Fruit fly (Drosophila melanogaster) whole organism, embryonic: Measurements from ENCODE around the gene CG14406.

Source experiments
- Adf1 ChIP-seq: fragments of 200-800 bp; sonication (Bioruptor generic); IDR thresholded peaks from 2 replicates; pipeline ENCODE4 v1.3.6; 2022; ENCODE audit warnings: missing biosample characterization, missing genetic modification characterization
- Asciz ChIP-seq: fragments of 200-800 bp; sonication (Bioruptor generic); optimal IDR thresholded peaks from 2 replicates; lab custom pipeline; 2017; ENCODE audit warnings: missing biosample characterization, mild to moderate bottlenecking, missing genetic modification characterization, missing genetic modification reagents
- CG11398 ChIP-seq: fragments of 200-800 bp; sonication (Bioruptor generic); optimal IDR thresholded peaks from 2 replicates; lab custom pipeline; 2016; ENCODE audit warnings: missing biosample characterization, missing genetic modification characterization
- CG12744 ChIP-seq: fragments of 200-800 bp; sonication (Bioruptor generic); optimal IDR thresholded peaks from 2 replicates; lab custom pipeline; 2016; ENCODE audit warnings: missing biosample characterization, missing genetic modification characterization
- CG14014 ChIP-seq: fragments of 200-800 bp; sonication (Bioruptor generic); IDR thresholded peaks from 2 replicates; pipeline ENCODE4 v1.3.6; 2022; ENCODE audit warnings: missing biosample characterization, missing genetic modification characterization
- CG14441 ChIP-seq: fragments of 200-800 bp; sonication (Bioruptor generic); IDR thresholded peaks from 2 replicates; pipeline ENCODE4 v1.3.6; 2022; ENCODE audit warnings: missing biosample characterization, missing genetic modification characterization
- CG1602 ChIP-seq: fragments of 200-800 bp; sonication (Bioruptor generic); optimal IDR thresholded peaks from 3 replicates; lab custom pipeline; 2016; ENCODE audit warnings: missing biosample characterization, missing genetic modification characterization
- CG2120 ChIP-seq: fragments of 200-800 bp; sonication (Bioruptor generic); optimal IDR thresholded peaks from 3 replicates; lab custom pipeline; 2016; ENCODE audit warnings: missing biosample characterization, missing genetic modification characterization
- CG2202 ChIP-seq: fragments of 200-800 bp; sonication (Bioruptor generic); optimal IDR thresholded peaks from 2 replicates; lab custom pipeline; 2018; ENCODE audit warnings: missing biosample characterization, mild to moderate bottlenecking, missing genetic modification characterization
- CG32532 ChIP-seq: fragments of 200-800 bp; sonication (Bioruptor generic); IDR thresholded peaks from 2 replicates; pipeline ENCODE4 v1.3.6; 2022; ENCODE audit warnings: missing biosample characterization, missing genetic modification characterization
- CG3281 ChIP-seq: fragments of 200-800 bp; sonication (Bioruptor generic); optimal IDR thresholded peaks from 3 replicates; lab custom pipeline; 2017; ENCODE audit warnings: missing biosample characterization, mild to moderate bottlenecking, missing genetic modification characterization
- CG34224 ChIP-seq: fragments of 200-800 bp; sonication (Bioruptor generic); IDR thresholded peaks from 3 replicates; pipeline ENCODE4 v1.3.6; 2022; ENCODE audit warnings: missing biosample characterization, missing genetic modification characterization; ENCODE audit not compliant: partially characterized antibody
- CG4360 ChIP-seq: fragments of 200-800 bp; sonication (Bioruptor generic); IDR thresholded peaks from 2 replicates; pipeline ENCODE4 v1.3.6; 2022; ENCODE audit warnings: missing biosample characterization, missing genetic modification characterization
- CG4617 ChIP-seq: fragments of 200-800 bp; sonication (Bioruptor generic); optimal IDR thresholded peaks from 3 replicates; lab custom pipeline; 2016; ENCODE audit warnings: missing biosample characterization, missing genetic modification characterization, borderline replicate concordance
- CG4820 ChIP-seq: fragments of 200-800 bp; sonication (Bioruptor generic); optimal IDR thresholded peaks from 3 replicates; lab custom pipeline; 2016; ENCODE audit warnings: missing biosample characterization, missing genetic modification characterization
- CG6765 ChIP-seq: fragments of 200-800 bp; sonication (Bioruptor generic); optimal IDR thresholded peaks from 3 replicates; lab custom pipeline; 2017; ENCODE audit warnings: missing biosample characterization, mild to moderate bottlenecking, missing genetic modification characterization
- D19B ChIP-seq: fragments of 200-800 bp; sonication (Bioruptor generic); optimal IDR thresholded peaks from 2 replicates; lab custom pipeline; 2017; ENCODE audit warnings: missing biosample characterization, mild to moderate bottlenecking, missing genetic modification characterization
- Dek ChIP-seq: fragments of 200-800 bp; sonication (Bioruptor generic); optimal IDR thresholded peaks from 3 replicates; lab custom pipeline; 2019; ENCODE audit warnings: missing biosample characterization, mild to moderate bottlenecking, missing genetic modification characterization, moderate library complexity
- Dref ChIP-seq: fragments of 200-800 bp; sonication (Bioruptor generic); IDR thresholded peaks from 2 replicates; pipeline ENCODE4 v1.3.6; 2022; ENCODE audit warnings: missing biosample characterization, missing genetic modification characterization
- Ets65A ChIP-seq: fragments of 200-800 bp; sonication (Bioruptor generic); peaks from one replicate; lab custom pipeline; 2016; ENCODE audit warnings: missing biosample characterization, missing genetic modification characterization
- Fer1 ChIP-seq: fragments of 200-800 bp; sonication (Bioruptor generic); optimal IDR thresholded peaks from 2 replicates; lab custom pipeline; 2017; ENCODE audit warnings: missing biosample characterization, mild to moderate bottlenecking, missing genetic modification characterization
- GATAe ChIP-seq: fragments of 200-800 bp; sonication (Bioruptor generic); conservative IDR thresholded peaks from 2 replicates; pipeline ENCODE4 v1.3.6; 2022; ENCODE audit warnings: missing biosample characterization, missing genetic modification characterization
- H2.0 ChIP-seq: fragments of 200-800 bp; sonication (Bioruptor generic); IDR thresholded peaks from 2 replicates; pipeline ENCODE4 v1.3.6; 2022; ENCODE audit warnings: missing biosample characterization, missing genetic modification characterization
- Hey ChIP-seq: fragments of 200-800 bp; sonication (Bioruptor generic); optimal IDR thresholded peaks from 3 replicates; lab custom pipeline; 2018; ENCODE audit warnings: missing biosample characterization, mild to moderate bottlenecking, missing genetic modification characterization
- Neu2 ChIP-seq: fragments of 200-800 bp; sonication (Bioruptor generic); optimal IDR thresholded peaks from 3 replicates; lab custom pipeline; 2016; ENCODE audit warnings: missing biosample characterization, missing genetic modification characterization, borderline replicate concordance
- Pdp1 ChIP-seq, 2 experiments: fragments of 200-800 bp; sonication (Bioruptor generic); optimal IDR thresholded peaks; 3 replicates each; lab custom pipeline; 2016; ENCODE audit warnings: missing biosample characterization in 2 of 2, missing genetic modification characterization in 2 of 2, mild to moderate bottlenecking in 1 of 2, moderate library complexity in 1 of 2
- Side ChIP-seq: fragments of 200-800 bp; sonication (Bioruptor generic); optimal IDR thresholded peaks from 2 replicates; lab custom pipeline; 2016; ENCODE audit warnings: missing biosample characterization, missing genetic modification characterization
- Sry-β ChIP-seq: fragments of 200-800 bp; sonication (Bioruptor generic); optimal IDR thresholded peaks from 2 replicates; lab custom pipeline; 2018; ENCODE audit warnings: missing biosample characterization, mild to moderate bottlenecking, missing genetic modification characterization, moderate library complexity
- Ssrp ChIP-seq: fragments of 200-800 bp; sonication (Bioruptor generic); optimal IDR thresholded peaks from 2 replicates; lab custom pipeline; 2018; ENCODE audit warnings: missing biosample characterization, mild to moderate bottlenecking, missing genetic modification characterization, moderate library complexity
- aop ChIP-seq: fragments of 200-800 bp; sonication (Bioruptor generic); IDR thresholded peaks from 2 replicates; pipeline ENCODE4 v1.3.6; 2022; ENCODE audit warnings: missing biosample characterization, missing genetic modification characterization
- cato ChIP-seq: fragments of 200-800 bp; sonication (Bioruptor generic); optimal IDR thresholded peaks from 2 replicates; lab custom pipeline; 2016; ENCODE audit warnings: missing biosample characterization, missing genetic modification characterization, borderline replicate concordance
- ewg ChIP-seq: fragments of 200-800 bp; sonication (Bioruptor generic); optimal IDR thresholded peaks from 3 replicates; lab custom pipeline; 2017; ENCODE audit warnings: mild to moderate bottlenecking, missing biosample characterization, missing genetic modification reagents, missing genetic modification characterization
- exex ChIP-seq: fragments of 200-800 bp; sonication (Bioruptor generic); optimal IDR thresholded peaks from 4 replicates; lab custom pipeline; 2018; ENCODE audit warnings: missing biosample characterization, mild to moderate bottlenecking, missing genetic modification characterization, moderate library complexity
- fd96Cb ChIP-seq: fragments of 200-800 bp; sonication (Bioruptor generic); optimal IDR thresholded peaks from 2 replicates; lab custom pipeline; 2018; ENCODE audit warnings: missing biosample characterization, mild to moderate bottlenecking, missing genetic modification characterization, moderate library complexity
- ftz-f1 ChIP-seq: fragments of 200-800 bp; sonication (Bioruptor generic); optimal IDR thresholded peaks from 2 replicates; lab custom pipeline; 2016; ENCODE audit warnings: missing biosample characterization, missing genetic modification characterization
- grn ChIP-seq: fragments of 200-800 bp; sonication (Bioruptor generic); optimal IDR thresholded peaks from 3 replicates; lab custom pipeline; 2017; ENCODE audit warnings: missing biosample characterization, missing genetic modification characterization
- ind ChIP-seq: fragments of 200-800 bp; sonication (Bioruptor generic); optimal IDR thresholded peaks from 3 replicates; lab custom pipeline; 2016; ENCODE audit warnings: missing biosample characterization, missing genetic modification characterization
- lbe ChIP-seq: fragments of 200-800 bp; sonication (Bioruptor generic); optimal IDR thresholded peaks from 2 replicates; lab custom pipeline; 2016; ENCODE audit warnings: missing biosample characterization, mild to moderate bottlenecking, missing genetic modification characterization
- lov ChIP-seq, 2 experiments: fragments of 200-800 bp in 1 of 2; fragments of >200 bp in 1 of 2; sonication (Bioruptor generic) in 1 of 2; IDR thresholded peaks in 1 of 2; optimal IDR thresholded peaks in 1 of 2; 2 replicates in 1 of 2; 3 replicates in 1 of 2; pipeline versions ENCODE4 v1.3.6 to Lab custom; 2017 to 2022; ENCODE audit warnings: missing biosample characterization in 1 of 2, missing genetic modification characterization in 1 of 2
- mam ChIP-seq: fragments of 200-800 bp; sonication (Bioruptor generic); optimal IDR thresholded peaks from 3 replicates; lab custom pipeline; 2016; ENCODE audit warnings: missing biosample characterization, missing genetic modification characterization
- mirr ChIP-seq: fragments of 200-800 bp; sonication (Bioruptor generic); optimal IDR thresholded peaks from 3 replicates; lab custom pipeline; 2018; ENCODE audit warnings: missing biosample characterization, mild to moderate bottlenecking, missing genetic modification characterization
- p53 ChIP-seq: fragments of 200-800 bp; sonication (Bioruptor generic); optimal IDR thresholded peaks from 2 replicates; lab custom pipeline; 2016; ENCODE audit warnings: missing biosample characterization, missing genetic modification characterization
- repo ChIP-seq: fragments of 200-800 bp; sonication (Bioruptor generic); optimal IDR thresholded peaks from 2 replicates; lab custom pipeline; 2016; ENCODE audit warnings: missing biosample characterization, missing genetic modification characterization
- sd ChIP-seq: fragments of 200-800 bp; sonication (Bioruptor generic); optimal IDR thresholded peaks from 3 replicates; lab custom pipeline; 2018; ENCODE audit warnings: missing biosample characterization, mild to moderate bottlenecking, missing genetic modification characterization, moderate library complexity
- sens ChIP-seq: fragments of 200-800 bp; sonication (Bioruptor generic); peaks from one replicate; lab custom pipeline; 2016; ENCODE audit warnings: missing biosample characterization, missing genetic modification characterization
- sens-2 ChIP-seq: fragments of 200-800 bp; sonication (Bioruptor generic); IDR thresholded peaks from 2 replicates; pipeline ENCODE4 v1.3.6; 2022; ENCODE audit warnings: missing biosample characterization, missing genetic modification characterization
- sna ChIP-seq: fragments of 200-800 bp; sonication (Bioruptor generic); IDR thresholded peaks from 2 replicates; pipeline ENCODE4 v1.3.6; 2022; ENCODE audit warnings: missing biosample characterization, missing genetic modification characterization; ENCODE audit not compliant: partially characterized antibody
- sug ChIP-seq: fragments of 200-800 bp; optimal IDR thresholded peaks from 2 replicates; lab custom pipeline; 2019; ENCODE audit warnings: missing biosample characterization, mild to moderate bottlenecking, missing genetic modification characterization, moderate library complexity
- unc-4 ChIP-seq: fragments of 200-800 bp; sonication (Bioruptor generic); IDR thresholded peaks from 2 replicates; pipeline ENCODE4 v1.3.6; 2022; ENCODE audit warnings: missing biosample characterization, missing genetic modification characterization; ENCODE audit not compliant: partially characterized antibody
- vvl ChIP-seq: fragments of 200-800 bp; sonication (Bioruptor generic); IDR thresholded peaks from 2 replicates; pipeline ENCODE4 v1.3.6; 2022; ENCODE audit warnings: missing biosample characterization, missing genetic modification characterization
- zfh2 ChIP-seq: fragments of 200-800 bp; sonication (Bioruptor generic); optimal IDR thresholded peaks from 2 replicates; lab custom pipeline; 2016; ENCODE audit warnings: missing biosample characterization, missing genetic modification characterization

CG14406 gene

dm6 chrX:14947399-14947798 is 36.8 kb upstream of the CG14406 start (continued):
- TF ChIP-seq ewg (GFP tag; lab: Kevin White, UChicago) (no peak), lbe (GFP tag; lab: Kevin White, UChicago) (no peak), Dek (tag; lab: Kevin White, UChicago) (no peak), repo (GFP tag; lab: Kevin White, UChicago) (no peak), CG14441 (GFP tag; lab: Robert Waterston, UW) (0 out of 2 replicates have a peak, but pooled peaks have one; percentile 26), CG6765 (GFP tag; lab: Kevin White, UChicago) (peak; percentile 86), sens (GFP tag; lab: Kevin White, UChicago) (peak; percentile 81), Side (GFP tag; lab: Kevin White, UChicago) (peak; percentile 0), Asciz (GFP tag; lab: Kevin White, UChicago) (peak; percentile 55), zfh2 (GFP tag; lab: Kevin White, UChicago) (no peak), CG32532 (GFP tag; lab: Robert Waterston, UW) (peak; percentile 86), p53 (GFP tag; lab: Kevin White, UChicago) (no peak), ftz-f1 (GFP tag; lab: Kevin White, UChicago) (no peak), fd96Cb (tag; lab: Kevin White, UChicago) (no peak), CG11398 (no peak), CG4617 (GFP tag; lab: Kevin White, UChicago) (no peak), cato (no peak), sna (GFP tag; lab: Robert Waterston, UW) (no peak), ind (GFP tag; lab: Kevin White, UChicago) (no peak), Adf1 (GFP tag; lab: Robert Waterston, UW) (peak; percentile 55; the same call in 1 of the 2 replicates), CG4820 (GFP tag; lab: Kevin White, UChicago) (no peak), aop (GFP tag; lab: Robert Waterston, UW) (no peak), CG12744 (GFP tag; lab: Kevin White, UChicago) (no peak), Neu2 (no peak), CG2120 (GFP tag; lab: Kevin White, UChicago) (no peak)

dm6 chrX:14946522-14946921 is 35.9 kb upstream of the CG14406 start:
- TF ChIP-seq unc-4 (GFP tag; lab: Robert Waterston, UW) (no peak), vvl (GFP tag; lab: Robert Waterston, UW) (no peak), exex (tag; lab: Kevin White, UChicago) (peak; percentile 88), CG34224 (GFP tag; lab: Robert Waterston, UW) (no peak), mirr (GFP tag; lab: Kevin White, UChicago) (peak; percentile 86), Pdp1 (GFP tag; optimal IDR thresholded peaks at IDR 0.05; lab: Kevin White, UChicago) (peak in 1 of 2 experiments; percentile 1), lov (optimal IDR thresholded peaks at IDR 0.05; lab: Kevin White, UChicago) (no peak), lov (GFP tag; IDR thresholded peaks at IDR 0.05; lab: Robert Waterston, UW) (no peak), H2.0 (GFP tag; lab: Robert Waterston, UW) (no peak), Sry-β (GFP tag; lab: Kevin White, UChicago) (no peak), grn (peak; percentile 19), GATAe (GFP tag; lab: Robert Waterston, UW) (peak; percentile 46; the same call in 1 of the 2 replicates), sens-2 (GFP tag; lab: Robert Waterston, UW) (peak; percentile 53; the same call in 1 of the 2 replicates), sug (tag; lab: Kevin White, UChicago) (peak; percentile 97), Ssrp (tag; lab: Kevin White, UChicago) (no peak), CG14014 (GFP tag; lab: Robert Waterston, UW) (no peak), CG3281 (GFP tag; lab: Kevin White, UChicago) (no peak), sd (tag; lab: Kevin White, UChicago) (peak; percentile 93), Hey (peak; percentile 52), CG4360 (GFP tag; lab: Robert Waterston, UW) (no peak), CG1602 (GFP tag; lab: Kevin White, UChicago) (no peak), Fer1 (GFP tag; lab: Kevin White, UChicago) (peak; percentile 1), Ets65A (GFP tag; lab: Kevin White, UChicago) (no peak), mam (no peak), D19B (GFP tag; lab: Kevin White, UChicago) (no peak), Dref (GFP tag; lab: Robert Waterston, UW) (no peak), CG2202 (no peak)
